Worm (Caenorhabditis elegans) whole organism, L2 larva: ENCODE data around the gene nst-1.

Source experiments
- elt-1 ChIP-seq: fragments of 150-350 bp; optimal IDR thresholded peaks from 2 replicates; lab custom pipeline; 2014; ENCODE audit warnings: missing biosample characterization, missing genetic modification characterization
- nhr-11 ChIP-seq: fragments of 150-350 bp; optimal IDR thresholded peaks from 2 replicates; lab custom pipeline; 2014; ENCODE audit warnings: missing biosample characterization, missing genetic modification characterization
- nhr-25 ChIP-seq: fragments of 150-350 bp; sonication (generic microtip); optimal IDR thresholded peaks from 3 replicates; lab custom pipeline; 2014; ENCODE audit warnings: missing biosample characterization, missing genetic modification characterization
- unc-62 ChIP-seq: fragments of 150-350 bp; optimal IDR thresholded peaks from 2 replicates; lab custom pipeline; 2014; ENCODE audit warnings: missing biosample characterization, missing genetic modification reagents, missing genetic modification characterization
- zag-1 ChIP-seq: fragments of 150-350 bp; optimal IDR thresholded peaks from 2 replicates; lab custom pipeline; 2014; ENCODE audit warnings: missing biosample characterization, missing genetic modification characterization
- ztf-4 ChIP-seq: fragments of 150-350 bp; optimal IDR thresholded peaks from 2 replicates; lab custom pipeline; 2014; ENCODE audit warnings: missing biosample characterization, missing genetic modification characterization

- TF ChIP-seq elt-1 (tag; lab: Kevin White, UChicago): no peak
- no peak for TF ChIP-seq nhr-11
- TF ChIP-seq nhr-25: no peak
- no peak for TF ChIP-seq zag-1 (tag; lab: Kevin White, UChicago)
- no peak for TF ChIP-seq unc-62
- no peak for TF ChIP-seq ztf-4 (tag; lab: Kevin White, UChicago)
These were observed 7.0 kb downstream of the nst-1 start, which contains the start of the genes gei-14 and slc-25A32 for ce11 chrII:8276057-8276456.
